Worm (Caenorhabditis elegans) whole organism, dauer: ENCODE data around the gene Y75B8A.24.

Source experiments
- unc-62 ChIP-seq: sonication (generic microtip); optimal IDR thresholded peaks from 2 replicates; lab custom pipeline; 2017; ENCODE audit warnings: missing biosample characterization, missing genetic modification reagents, missing genetic modification characterization

Gene Y75B8A.24

ce11 chrIII:12273598-12274090 is at the start of gene Y75B8A.24, which contains the start of gene Y75B8A.25:
TSS of gene Y75B8A.24 (minus strand) at chrIII:12273752.
TSS of gene Y75B8A.25 (plus strand) at chrIII:12274040.
- no peak for TF ChIP-seq unc-62 (GFP tag; lab: Kevin White, UChicago)

- TF ChIP-seq unc-62 (GFP tag; lab: Kevin White, UChicago): no peak
Measured at ce11 chrIII:12318794-12319193, 45.2 kb upstream of the Y75B8A.24 start, which contains the start of gene Y75B8A.28. TSS of gene Y75B8A.28 (plus strand) at chrIII:12319089.

ce11 chrIII:12317492-12317891 is 43.9 kb upstream of the Y75B8A.24 start:
- no peak for TF ChIP-seq unc-62 (GFP tag; lab: Kevin White, UChicago)

ce11 chrIII:12315179-12315578 is 41.6 kb upstream of the Y75B8A.24 start, which contains the start of gene Y75B8A.37:
TSS of gene Y75B8A.37 (plus strand) at chrIII:12315479.
- no peak for TF ChIP-seq unc-62 (GFP tag; lab: Kevin White, UChicago)

ce11 chrIII:12312886-12313285 is 39.3 kb upstream of the Y75B8A.24 start, which contains the start of gene Y75B8A.39:
TSS of gene Y75B8A.39 (plus strand) at chrIII:12313186.
- TF ChIP-seq unc-62 (GFP tag; lab: Kevin White, UChicago): no peak

ce11 chrIII:12307475-12307874 is 33.9 kb upstream of the Y75B8A.24 start, which contains the start of gene pqn-92:
TSS of gene pqn-92 (plus strand) at chrIII:12307781.
- TF ChIP-seq unc-62 (GFP tag; lab: Kevin White, UChicago): no peak

- no peak for TF ChIP-seq unc-62 (GFP tag; lab: Kevin White, UChicago)
Measured at ce11 chrIII:12304805-12305377, 31.3 kb upstream of the Y75B8A.24 start.

ce11 chrIII:12303084-12303483 is 29.5 kb upstream of the Y75B8A.24 start, which contains the start of gene mrp-8:
TSS of gene mrp-8 (minus strand) at chrIII:12303184.
- no peak for TF ChIP-seq unc-62 (GFP tag; lab: Kevin White, UChicago)

ce11 chrIII:12299259-12299658 is 25.7 kb upstream of the Y75B8A.24 start:
- TF ChIP-seq unc-62 (GFP tag; lab: Kevin White, UChicago): no peak

ce11 chrIII:12297303-12297702 is 23.8 kb upstream of the Y75B8A.24 start:
- no peak for TF ChIP-seq unc-62 (GFP tag; lab: Kevin White, UChicago)

- no peak for TF ChIP-seq unc-62 (GFP tag; lab: Kevin White, UChicago)
Measured at ce11 chrIII:12292465-12292864, 18.9 kb upstream of the Y75B8A.24 start.

ce11 chrIII:12284157-12284556 is 10.6 kb upstream of the Y75B8A.24 start:
- no peak for TF ChIP-seq unc-62 (GFP tag; lab: Kevin White, UChicago)

ce11 chrIII:12278766-12279165 is 5.2 kb upstream of the Y75B8A.24 start:
- no peak for TF ChIP-seq unc-62 (GFP tag; lab: Kevin White, UChicago)

ce11 chrIII:12270391-12270790 is 3.2 kb downstream of the Y75B8A.24 start:
- no peak for TF ChIP-seq unc-62 (GFP tag; lab: Kevin White, UChicago)

ce11 chrIII:12269807-12270206 is 3.7 kb downstream of the Y75B8A.24 start:
- TF ChIP-seq unc-62 (GFP tag; lab: Kevin White, UChicago): no peak

ce11 chrIII:12260413-12260812 is 13.1 kb downstream of the Y75B8A.24 start:
- TF ChIP-seq unc-62 (GFP tag; lab: Kevin White, UChicago): no peak

ce11 chrIII:12259793-12260192 is 13.8 kb downstream of the Y75B8A.24 start:
- no peak for TF ChIP-seq unc-62 (GFP tag; lab: Kevin White, UChicago)
